Fruit fly (Drosophila melanogaster): ENCODE data around the gene janB.

janB gene

DNA sequence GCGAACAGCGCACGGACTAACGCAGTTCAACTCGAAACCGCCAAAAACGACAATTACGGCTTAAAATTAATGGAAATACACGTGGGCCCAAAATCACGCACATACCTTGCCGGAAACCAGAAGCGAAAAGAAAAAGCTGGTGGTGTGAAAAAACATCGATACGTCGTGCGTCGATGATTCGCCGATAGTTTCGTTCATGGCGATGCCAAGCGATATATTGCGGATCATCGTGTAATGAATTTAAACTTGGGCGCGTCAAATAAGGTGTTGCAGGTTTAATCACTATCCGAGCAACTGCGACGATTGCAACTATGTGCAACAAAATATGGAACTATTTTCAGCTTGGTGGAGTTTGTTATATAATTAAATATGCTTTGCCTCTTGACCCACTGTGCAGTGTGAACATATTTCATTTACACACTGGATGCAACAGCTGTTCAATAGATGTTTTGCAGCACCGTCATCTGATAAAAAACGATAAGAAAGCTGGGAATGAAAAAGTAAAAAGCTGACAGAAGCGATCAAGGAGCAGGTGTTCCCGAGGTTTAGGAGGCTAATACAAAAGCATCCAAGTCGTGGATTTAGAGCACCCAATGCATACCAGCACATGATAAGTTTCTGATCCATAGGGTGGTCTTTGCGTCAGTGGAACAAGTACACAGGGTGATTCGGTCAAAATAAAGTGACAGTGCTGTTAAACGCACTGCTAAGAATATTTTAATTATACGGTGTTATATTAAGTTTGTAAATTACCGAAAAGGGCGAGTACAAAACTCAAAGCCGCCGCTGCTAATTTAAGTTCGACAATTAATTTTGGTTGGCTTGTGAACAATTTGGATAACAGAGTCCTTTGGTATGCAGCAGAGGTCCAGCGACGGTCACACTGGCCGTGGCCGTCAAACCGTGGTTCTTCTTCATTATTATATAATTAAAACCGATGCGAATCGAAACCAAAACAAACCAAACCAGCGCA is 7.8 kb upstream of the janB start, which contains the start of the genes RpL32 and CG7943 (continued):
- TF ChIP-seq dsx (GFP tag; optimal IDR thresholded peaks at IDR 0.05; ENCODE audit: poor library complexity, severe bottlenecking) (peak; percentile 71), pdm3 (GFP tag; optimal IDR thresholded peaks at IDR 0.05) (peak; percentile 93), fkh (GFP tag; optimal IDR thresholded peaks at IDR 0.05) (peak; percentile 82), fd59A (GFP tag; optimal IDR thresholded peaks at IDR 0.05) (peak; percentile 78), CG16779 (tag; optimal IDR thresholded peaks at IDR 0.05) (peak; percentile 83), cyc (GFP tag; optimal IDR thresholded peaks at IDR 0.05) (peak; percentile 97), topi (GFP tag; optimal IDR thresholded peaks at IDR 0.05) (peak; percentile 95), Ets96B (tag; optimal IDR thresholded peaks at IDR 0.05) (peak; percentile 86), spab (GFP tag; optimal IDR thresholded peaks at IDR 0.05) (no peak), acj6 (GFP tag; optimal IDR thresholded peaks at IDR 0.05) (peak; percentile 91), CG4318 (GFP tag; optimal IDR thresholded peaks at IDR 0.05) (no peak), Smox (GFP tag; optimal IDR thresholded peaks at IDR 0.05) (peak; percentile 93)

DNA sequence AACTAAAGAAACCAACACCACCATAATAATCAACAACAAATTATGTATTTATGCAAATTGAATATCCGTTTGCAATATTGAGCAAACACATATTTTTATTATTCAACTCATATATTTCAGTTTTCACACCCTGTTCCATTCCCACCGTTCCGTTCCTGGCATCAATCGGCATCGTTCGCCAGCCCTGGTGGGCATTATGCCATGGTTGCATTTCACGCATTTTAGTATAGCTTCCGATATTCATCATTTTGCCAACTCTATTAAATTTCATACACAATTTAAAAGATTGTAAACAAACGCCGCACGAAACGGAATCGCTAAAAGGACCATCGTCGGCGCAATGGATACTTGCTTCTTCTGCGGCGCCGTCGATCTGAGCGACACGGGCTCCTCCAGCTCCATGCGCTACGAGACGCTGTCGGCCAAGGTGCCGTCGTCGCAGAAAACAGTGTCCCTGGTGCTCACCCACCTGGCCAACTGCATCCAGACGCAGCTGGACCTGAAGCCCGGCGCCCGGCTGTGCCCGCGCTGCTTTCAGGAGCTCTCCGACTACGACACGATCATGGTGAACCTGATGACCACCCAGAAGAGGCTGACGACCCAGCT is 4.7 kb upstream of the janB start, which contains the start of gene Sry-delta:
Gene Sry-delta (plus strand): TSS at position 203 of the 606 bp plus-strand sequence.
- peak; percentile 21 for TF ChIP-seq Eip78C (GFP tag)
- peak; percentile 57 for TF ChIP-seq CG6854 (GFP tag; optimal IDR thresholded peaks at IDR 0.05)
- peak; percentile 61 for TF ChIP-seq fkh (GFP tag; optimal IDR thresholded peaks at IDR 0.05)
- TF ChIP-seq Gug (GFP tag; IDR thresholded peaks at IDR 0.05): peak; percentile 46
- TF ChIP-seq CG31627 (GFP tag; optimal IDR thresholded peaks at IDR 0.05): peak; percentile 84
- TF ChIP-seq lz (GFP tag; optimal IDR thresholded peaks at IDR 0.05): peak; percentile 79
- TF ChIP-seq esn (GFP tag; optimal IDR thresholded peaks at IDR 0.05): peak; percentile 79
- no peak for TF ChIP-seq Smox (GFP tag; optimal IDR thresholded peaks at IDR 0.05)
- no peak for TF ChIP-seq Lpt (GFP tag; optimal IDR thresholded peaks at IDR 0.05)
- peak; percentile 78 for TF ChIP-seq cyc (GFP tag; optimal IDR thresholded peaks at IDR 0.05)
- TF ChIP-seq Eip75B (GFP tag; optimal IDR thresholded peaks at IDR 0.05): no peak
- TF ChIP-seq OdsH (GFP tag; optimal IDR thresholded peaks at IDR 0.05): no peak
- peak; percentile 39 for TF ChIP-seq Sox15 (GFP tag; optimal IDR thresholded peaks at IDR 0.05)
- TF ChIP-seq CG16779 (tag; optimal IDR thresholded peaks at IDR 0.05): no peak
- no peak for TF ChIP-seq CG6276 (GFP tag; optimal IDR thresholded peaks at IDR 0.05)
- no peak for TF ChIP-seq Blimp-1 (GFP tag; optimal IDR thresholded peaks at IDR 0.05)
- TF ChIP-seq CG6792 (GFP tag; optimal IDR thresholded peaks at IDR 0.05): peak; percentile 44
- peak; percentile 81 for TF ChIP-seq Hr39 (GFP tag; optimal IDR thresholded peaks at IDR 0.05)
- no peak for TF ChIP-seq CG8319 (GFP tag; optimal IDR thresholded peaks at IDR 0.05)
- TF ChIP-seq CG6163 (GFP tag; IDR thresholded peaks at IDR 0.05): peak; percentile 77
- peak; percentile 41 for TF ChIP-seq dsx (GFP tag; optimal IDR thresholded peaks at IDR 0.05; ENCODE audit: poor library complexity, severe bottlenecking)
- no peak for TF ChIP-seq svp (GFP tag)
- peak; percentile 41; the same call in 1 of the 3 replicates for TF ChIP-seq eg (GFP tag; IDR thresholded peaks at IDR 0.05)
- TF ChIP-seq CG34406 (GFP tag; optimal IDR thresholded peaks at IDR 0.05): peak; percentile 48
- peak; percentile 68 for TF ChIP-seq CG3032 (tag; optimal IDR thresholded peaks at IDR 0.05)
- no peak for TF ChIP-seq Ets96B (tag; optimal IDR thresholded peaks at IDR 0.05)
- no peak for TF ChIP-seq Hr4 (GFP tag; optimal IDR thresholded peaks at IDR 0.05)
- peak in 1 of 2 experiments; percentile 46 for TF ChIP-seq salr (GFP tag; optimal IDR thresholded peaks at IDR 0.05)
- peak; percentile 8 for TF ChIP-seq CG11762 (GFP tag; optimal IDR thresholded peaks at IDR 0.05; ENCODE audit: insufficient read depth)
- no peak for TF ChIP-seq CG10631 (GFP tag; optimal IDR thresholded peaks at IDR 0.05)
- TF ChIP-seq fd85E (GFP tag; optimal IDR thresholded peaks at IDR 0.05): no peak
- TF ChIP-seq Hr38 (GFP tag; optimal IDR thresholded peaks at IDR 0.05): no peak
- TF ChIP-seq CG4318 (GFP tag; optimal IDR thresholded peaks at IDR 0.05): no peak
- TF ChIP-seq CG9139 (GFP tag; optimal IDR thresholded peaks at IDR 0.05): no peak
- TF ChIP-seq topi (GFP tag; optimal IDR thresholded peaks at IDR 0.05): no peak

All from whole organism, prepupa.